Fruit fly (Drosophila melanogaster): ENCODE measurements around the gene comt.
A peak's percentile ranks its signal among the peaks of the same experiment; 100 is the strongest.

- no peak for TF ChIP-seq Pif1B (GFP tag; optimal IDR thresholded peaks at IDR 0.05)
- TF ChIP-seq D1 (tag; optimal IDR thresholded peaks at IDR 0.05): no peak
- TF ChIP-seq Ets98B (GFP tag; IDR thresholded peaks at IDR 0.05): peak; percentile 41; the same call in 1 of the 2 replicates
- TF ChIP-seq CG15710 (tag; optimal IDR thresholded peaks at IDR 0.05): no peak
- TF ChIP-seq CG8159 (tag; optimal IDR thresholded peaks at IDR 0.05): no peak
- peak; percentile 42 for TF ChIP-seq Snoo (tag; optimal IDR thresholded peaks at IDR 0.05)
- no peak for TF ChIP-seq CG9948 (tag; optimal IDR thresholded peaks at IDR 0.05)
Observed at dm6 chrX:13234738-13235470, 23.9 kb upstream of the comt start.
